Fruit fly (Drosophila melanogaster) S2 (cell line): ENCODE results near the gene CG45012.

ENCODE experiments used
- CG8478 ChIP-seq: fragments of >200 bp; optimal IDR thresholded peaks from 2 replicates; lab custom pipeline; 2018
- CTCF ChIP-seq, 2 experiments: fragments of >200 bp; optimal IDR thresholded peaks; 2 replicates each; lab custom pipeline; 2018

dm6 chr2L:11792265-11792664 lies 42.1 kb upstream of the CG45012 start, which contains the start of gene Tsp33B:
- TF ChIP-seq CTCF (optimal IDR thresholded peaks at IDR 0.05; lab: Kevin White, UChicago): no peak
- TF ChIP-seq CG8478 (lab: Kevin White, UChicago): no peak
